Worm (Caenorhabditis elegans) whole organism, dauer: ENCODE data around the gene F55A11.8.

Source experiments
- unc-62 ChIP-seq: sonication (generic microtip); optimal IDR thresholded peaks from 2 replicates; lab custom pipeline; 2017; ENCODE audit warnings: missing biosample characterization, missing genetic modification reagents, missing genetic modification characterization

F55A11.8 gene

DNA sequence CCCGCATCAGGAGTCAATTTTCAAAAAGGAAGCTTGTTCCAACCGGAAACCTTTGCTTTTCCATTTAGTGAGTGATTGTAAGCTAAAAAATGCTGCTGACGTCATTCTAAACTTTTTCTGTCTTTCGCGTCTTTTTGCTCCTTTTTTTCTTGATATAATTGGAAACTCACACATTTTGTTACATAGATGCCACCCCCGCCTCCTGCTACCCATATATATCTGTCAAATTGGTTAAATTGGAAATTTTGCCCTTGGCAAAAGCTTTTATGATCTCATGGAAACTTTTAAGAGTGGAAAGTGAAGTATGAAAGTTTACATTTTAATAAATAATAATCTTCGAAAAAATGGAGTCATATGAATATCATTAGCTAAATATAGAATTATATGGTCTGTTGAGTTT is 21.9 kb downstream of the F55A11.8 start:
- TF ChIP-seq unc-62: no peak

- TF ChIP-seq unc-62: no peak
These were observed 23.9 kb downstream of the F55A11.8 start, which contains the start of gene D2023.3 for ce11 chrV:11811921-11812320. Gene D2023.3, minus strand, starts transcription at chrV:11812021.

DNA sequence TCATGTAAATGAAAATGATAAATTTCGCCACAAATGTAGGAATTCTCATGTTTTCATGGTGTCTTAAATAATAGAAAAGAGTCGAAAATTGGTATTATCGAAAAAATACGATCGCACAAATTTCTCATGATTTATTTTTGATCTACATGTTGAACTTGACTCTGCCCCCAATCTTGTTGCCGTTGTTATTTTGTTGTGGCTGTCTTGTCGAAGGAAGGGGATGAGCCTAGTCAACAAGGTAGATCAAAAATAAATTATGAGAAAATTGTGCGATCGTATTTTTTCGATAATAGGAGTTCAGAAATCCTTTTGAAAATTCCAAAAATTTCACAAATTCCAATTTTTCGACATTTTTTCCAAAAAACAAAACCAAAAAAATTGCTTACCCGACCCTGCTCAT is 27.6 kb downstream of the F55A11.8 start:
- no peak for TF ChIP-seq unc-62

ce11 chrV:11817263-11817726 is 29.3 kb downstream of the F55A11.8 start:
- no peak for TF ChIP-seq unc-62

ce11 chrV:11818064-11818463 is 30.1 kb downstream of the F55A11.8 start:
- TF ChIP-seq unc-62: no peak

DNA sequence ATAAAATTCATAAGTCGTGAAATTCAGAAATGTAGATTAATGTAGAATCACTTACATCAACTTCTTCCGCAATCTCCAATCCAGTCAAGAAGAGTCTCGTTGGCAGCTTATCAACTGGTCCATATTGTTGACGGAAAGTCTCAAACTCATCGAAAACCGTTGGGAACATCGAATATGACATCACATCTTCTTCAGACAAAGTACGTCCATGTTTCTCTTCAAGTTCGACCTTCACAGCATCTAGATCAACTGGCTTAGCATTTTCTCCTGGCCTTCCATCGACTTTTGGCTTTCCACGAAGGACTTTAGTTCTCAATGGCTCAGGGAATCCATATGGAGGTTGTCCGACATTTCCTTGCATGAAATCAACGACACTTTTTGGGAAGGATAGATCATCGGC is 30.8 kb downstream of the F55A11.8 start:
- TF ChIP-seq unc-62: no peak

DNA sequence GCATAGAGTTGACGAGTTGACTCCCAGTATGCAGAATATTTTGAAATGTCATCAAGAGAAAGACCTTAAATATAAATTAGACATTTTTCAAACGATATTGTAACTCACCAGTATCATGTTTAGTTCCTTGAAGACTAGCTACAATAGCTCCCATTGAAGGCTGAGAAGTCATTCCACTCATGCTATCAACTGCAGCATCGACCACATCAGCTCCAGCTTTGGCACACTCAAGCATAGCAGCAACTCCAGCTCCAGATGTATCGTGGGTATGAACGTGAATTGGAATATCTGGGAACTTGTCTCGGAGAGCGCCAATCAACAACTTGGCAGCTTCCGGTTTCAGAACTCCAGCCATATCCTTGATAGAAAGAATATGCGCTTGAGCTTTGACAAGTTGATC is 31.5 kb downstream of the F55A11.8 start:
- no peak for TF ChIP-seq unc-62

DNA sequence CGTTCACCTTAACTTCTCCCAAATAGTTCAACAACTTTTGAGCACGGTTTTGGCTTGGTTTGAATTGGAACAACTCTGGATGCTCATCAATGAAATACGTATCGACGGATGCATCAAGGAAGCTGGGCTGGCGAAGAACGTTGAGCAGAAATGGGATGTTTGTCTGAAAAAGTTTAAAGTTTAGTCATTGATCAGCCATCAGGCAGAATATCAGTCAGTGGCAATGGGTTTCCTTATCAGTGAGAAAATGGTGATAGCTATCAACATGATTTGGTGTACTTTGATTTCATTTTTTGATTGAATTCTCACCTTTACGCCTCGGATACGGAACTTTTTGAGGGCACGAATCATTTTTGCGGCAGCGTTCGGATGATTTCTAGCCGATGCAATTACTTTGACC is 32.6 kb downstream of the F55A11.8 start:
- no peak for TF ChIP-seq unc-62

ce11 chrV:11822461-11822939 is 34.5 kb downstream of the F55A11.8 start, which contains the start of gene pyc-1:
Gene pyc-1, minus strand, starts transcription at chrV:11822529.
- no peak for TF ChIP-seq unc-62

DNA sequence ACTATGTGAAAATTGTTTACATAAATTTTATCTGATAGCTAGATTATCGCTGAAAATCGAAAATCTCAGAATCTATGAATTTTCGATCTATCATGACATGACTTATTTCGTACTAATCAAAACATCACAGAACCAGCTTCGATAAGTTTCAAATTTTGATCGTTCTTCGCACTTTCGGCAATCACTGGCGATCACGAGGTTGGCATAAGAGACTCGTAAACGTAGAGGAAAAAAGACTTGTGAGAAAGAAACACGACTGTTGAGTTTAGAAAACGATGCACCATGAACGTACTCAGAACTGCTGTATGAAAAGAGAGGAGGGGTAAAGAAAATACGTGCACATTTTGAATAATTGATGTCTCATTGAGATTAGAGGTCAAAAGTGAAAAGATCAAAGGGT is 36.0 kb downstream of the F55A11.8 start:
- no peak for TF ChIP-seq unc-62

DNA sequence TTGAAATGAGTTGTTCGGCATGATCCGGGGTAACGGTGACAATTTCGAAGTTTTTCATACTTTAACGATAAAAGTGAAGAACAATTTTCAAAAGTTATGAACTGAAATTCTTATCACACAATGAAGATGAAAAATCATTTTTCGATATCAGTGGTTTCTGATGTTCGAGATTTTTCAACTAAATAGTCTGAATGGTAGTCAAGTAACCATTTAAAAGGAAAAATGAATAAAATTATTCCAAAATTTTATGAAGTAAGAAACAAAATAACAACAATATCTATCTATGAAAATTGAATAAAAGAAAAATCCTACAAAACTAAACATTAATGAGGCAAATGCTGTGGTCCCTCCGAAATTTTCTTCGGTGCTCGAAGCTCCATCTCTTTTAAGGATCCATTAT is 37.7 kb downstream of the F55A11.8 start, which contains the start of gene D2023.4:
D2023.4 (minus strand) TSS at position 101 of the 400 bp plus-strand sequence.
- no peak for TF ChIP-seq unc-62

DNA sequence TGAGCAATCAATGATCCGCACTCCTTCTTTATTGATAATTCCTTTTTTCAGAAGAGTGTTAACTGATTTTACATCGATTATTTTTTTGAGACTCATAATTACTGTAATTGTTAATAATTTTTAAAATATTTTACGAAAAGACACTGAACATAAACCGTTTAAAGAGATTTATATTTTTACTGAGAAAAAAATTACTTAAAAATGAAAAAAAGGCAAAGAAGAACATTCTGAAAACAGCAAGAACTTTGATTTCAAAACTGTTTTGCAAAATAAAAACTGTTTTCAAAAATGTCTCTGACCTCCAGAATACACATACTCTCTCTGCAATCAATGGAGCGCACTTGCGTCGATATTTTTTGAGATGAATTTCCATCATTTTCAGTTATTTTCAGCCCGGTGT is 39.0 kb downstream of the F55A11.8 start, which contains the start of the genes mpst-1 and D2023.6:
mpst-1 (minus strand) TSS at position 101 of the 400 bp plus-strand sequence.
D2023.6 (plus strand) TSS at position 388 of the 400 bp plus-strand sequence.
- no peak for TF ChIP-seq unc-62

- no peak for TF ChIP-seq unc-62
These were observed 41.3 kb downstream of the F55A11.8 start, which contains the start of gene col-158 for ce11 chrV:11829282-11829681. Gene col-158, plus strand, starts transcription at chrV:11829582.

- TF ChIP-seq unc-62: no peak
These were observed 45.3 kb downstream of the F55A11.8 start, which contains the start of gene pho-8 for ce11 chrV:11833319-11833718. Gene pho-8, plus strand, starts transcription at chrV:11833619.

ce11 chrV:11836073-11836472 is 48.1 kb downstream of the F55A11.8 start, which contains the start of gene R13H4.2:
Gene R13H4.2, plus strand, starts transcription at chrV:11836391.
- TF ChIP-seq unc-62: no peak
